Worm (Caenorhabditis elegans): Measurements from ENCODE around the gene frpr-9.

- TF ChIP-seq ceh-18 (tag; optimal IDR thresholded peaks at IDR 0.05) (no peak), lin-11 (tag; optimal IDR thresholded peaks at IDR 0.05) (no peak), ztf-16 (tag; optimal IDR thresholded peaks at IDR 0.05) (no peak), F13H6.1 (tag; optimal IDR thresholded peaks at IDR 0.05) (no peak), fkh-10 (GFP tag; optimal IDR thresholded peaks at IDR 0.05) (no peak), ahr-1 (tag; optimal IDR thresholded peaks at IDR 0.05) (no peak), npax-4 (tag; optimal IDR thresholded peaks at IDR 0.05) (no peak), ets-4 (tag; optimal IDR thresholded peaks at IDR 0.05) (no peak), ceh-6 (GFP tag; optimal IDR thresholded peaks at IDR 0.05) (no peak), hlh-8 (tag; optimal IDR thresholded peaks at IDR 0.05) (no peak)
These were observed 15.8 kb downstream of the frpr-9 start for ce11 chrV:11007651-11008050.
